Fruit fly (Drosophila melanogaster) ovary, adult (tissue): ENCODE data around the gene CG10853.
A peak's percentile ranks its signal among the peaks of the same experiment; 100 is the strongest.

Experiments used
- CG17801 ChIP-seq: fragments of 200-800 bp; optimal IDR thresholded peaks from 2 replicates; lab custom pipeline; 2019; ENCODE audit warnings: missing biosample characterization, mild to moderate bottlenecking, missing genetic modification characterization, moderate library complexity; ENCODE audit not compliant: partially characterized antibody

Gene CG10853

DNA sequence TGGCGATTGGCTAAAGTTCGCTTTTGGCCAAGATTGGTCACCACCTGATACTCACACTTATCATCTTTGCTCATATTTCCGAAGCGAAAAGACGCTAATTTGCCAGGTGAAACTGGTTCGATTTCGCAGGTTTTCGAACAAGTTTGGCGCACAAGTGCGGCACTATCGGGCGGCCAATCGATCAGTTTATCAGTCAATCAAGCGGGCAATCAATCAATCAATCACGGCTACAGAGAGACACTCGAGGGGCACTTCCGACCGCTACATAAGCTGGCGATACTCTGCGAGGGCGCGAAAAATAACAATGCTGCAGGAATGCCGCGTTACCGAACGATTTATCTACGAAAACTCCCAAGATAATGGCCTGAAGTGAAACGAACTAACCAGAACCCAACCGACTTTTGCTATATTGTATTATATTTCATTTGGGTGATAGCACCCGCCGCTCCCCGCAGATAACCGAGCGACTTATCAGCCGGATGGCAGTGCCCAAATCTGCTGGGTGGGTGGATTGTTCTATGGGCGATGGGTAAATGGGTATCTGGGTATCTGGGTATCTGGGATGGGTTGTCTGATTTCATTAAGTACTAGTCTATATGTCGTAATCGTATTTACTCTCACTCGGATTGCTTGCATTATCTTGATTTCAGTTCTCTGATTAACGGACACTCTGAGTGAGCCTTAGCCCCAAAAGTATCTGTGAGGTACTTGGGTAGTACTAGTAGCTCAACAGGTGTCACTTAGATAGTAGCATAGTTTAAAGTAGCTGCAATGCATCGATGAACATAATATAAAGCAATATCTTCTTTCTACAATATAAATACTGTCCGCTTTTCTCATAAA lies 18.5 kb upstream of the CG10853 start:
- TF ChIP-seq CG17801 (GFP tag; lab: Kevin White, UChicago), result no peak

DNA sequence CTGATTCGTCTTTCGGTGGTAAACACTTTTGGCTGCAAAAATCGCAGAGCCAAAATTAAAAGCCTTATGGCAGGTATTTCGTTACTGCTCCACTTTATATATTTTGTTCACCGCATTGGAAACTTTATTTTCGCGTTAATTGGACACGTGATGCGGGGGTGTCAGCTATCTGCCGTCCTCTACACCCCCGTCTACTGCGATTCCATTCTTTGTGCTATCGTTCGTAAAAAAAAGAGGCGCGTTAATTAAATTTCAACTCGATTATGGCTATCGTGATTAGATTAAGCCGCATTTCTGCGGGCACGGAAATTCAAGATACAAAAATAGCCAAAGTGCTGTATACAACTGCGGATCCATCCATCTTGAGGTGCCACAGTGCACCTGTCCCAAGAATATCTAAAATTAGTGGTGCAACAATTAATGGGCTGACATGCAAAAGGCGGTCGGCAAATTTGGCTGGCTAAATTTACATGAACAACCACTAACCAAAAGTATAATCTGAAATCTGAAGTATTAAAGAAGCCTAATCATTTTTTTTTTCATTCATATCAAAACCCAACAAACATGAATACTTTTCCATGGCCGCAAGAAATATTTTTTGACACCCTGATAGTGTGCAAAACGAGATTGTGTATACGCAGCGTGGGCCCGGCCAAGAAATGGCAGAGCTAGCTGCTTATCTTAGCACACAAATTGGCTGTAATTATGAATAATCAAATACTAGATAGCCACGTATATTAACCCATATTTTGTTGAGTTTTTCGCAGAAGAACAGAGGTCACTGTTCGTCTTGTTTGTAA lies 17.5 kb upstream of the CG10853 start:
- no peak for TF ChIP-seq CG17801 (GFP tag; lab: Kevin White, UChicago)

DNA sequence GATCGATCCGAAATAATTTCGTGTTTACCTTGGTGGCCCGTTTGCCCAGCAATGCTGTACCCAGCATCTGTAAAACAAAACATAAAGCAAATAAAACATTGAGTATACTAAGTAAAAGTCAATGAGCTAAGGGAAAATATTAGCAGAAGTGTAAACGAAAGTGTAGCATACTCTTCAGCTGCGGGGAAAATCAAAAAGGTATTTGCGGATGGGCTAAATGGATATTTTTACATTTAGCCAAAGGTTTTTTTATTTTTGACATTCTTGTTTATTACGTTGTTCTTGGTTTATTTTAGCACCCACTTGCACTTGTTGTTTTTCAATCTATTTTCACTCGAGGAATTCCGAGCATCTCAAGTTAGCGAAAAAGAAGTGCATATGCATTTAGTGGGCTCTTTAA lies 16.8 kb upstream of the CG10853 start:
- TF ChIP-seq CG17801 (GFP tag; lab: Kevin White, UChicago), result no peak

DNA sequence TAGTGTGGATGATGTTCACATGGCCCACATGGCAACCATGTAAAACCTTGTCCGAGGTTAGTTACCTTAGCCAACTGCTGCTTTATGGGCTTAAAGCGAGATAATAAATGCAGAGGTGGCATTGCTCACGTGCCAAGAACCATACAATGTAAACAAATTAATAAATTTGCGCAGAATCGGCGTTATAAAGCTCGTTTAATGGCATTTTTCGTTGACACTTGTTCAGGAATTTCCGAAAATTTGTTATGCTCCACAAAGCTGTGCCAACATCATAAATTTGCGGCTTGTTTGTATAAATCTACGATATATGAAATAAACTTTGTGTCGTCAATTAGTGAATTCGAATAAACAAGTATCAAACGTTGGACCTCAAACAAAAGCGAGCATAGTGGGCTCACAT lies 15.9 kb upstream of the CG10853 start:
- no peak for TF ChIP-seq CG17801 (GFP tag; lab: Kevin White, UChicago)

DNA sequence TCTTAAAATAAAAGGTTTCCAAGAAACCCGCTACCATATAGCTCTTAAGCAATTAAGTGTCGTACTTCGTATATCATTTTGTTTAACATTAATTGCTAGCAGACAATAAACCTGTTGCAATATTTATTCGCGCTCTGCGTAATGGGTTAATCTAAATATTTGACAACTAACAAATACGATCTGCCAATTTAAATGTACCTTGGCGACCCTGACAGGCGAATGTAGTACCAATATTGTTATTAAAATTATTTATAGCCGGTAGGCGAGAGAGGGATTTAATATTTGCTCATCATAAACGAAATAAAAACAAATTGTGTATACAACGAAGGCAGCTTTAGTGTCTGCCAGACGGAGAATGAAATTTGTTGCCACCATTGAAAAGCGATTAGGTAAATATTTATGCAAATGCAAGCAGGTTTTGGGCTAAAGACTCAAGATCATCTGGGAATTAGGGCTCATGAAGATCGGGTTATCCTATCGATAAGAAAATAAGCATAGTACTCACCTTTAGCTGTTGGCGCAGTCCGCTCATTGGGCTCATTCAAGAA lies 14.9 kb upstream of the CG10853 start:
- TF ChIP-seq CG17801 (GFP tag; lab: Kevin White, UChicago), result no peak

DNA sequence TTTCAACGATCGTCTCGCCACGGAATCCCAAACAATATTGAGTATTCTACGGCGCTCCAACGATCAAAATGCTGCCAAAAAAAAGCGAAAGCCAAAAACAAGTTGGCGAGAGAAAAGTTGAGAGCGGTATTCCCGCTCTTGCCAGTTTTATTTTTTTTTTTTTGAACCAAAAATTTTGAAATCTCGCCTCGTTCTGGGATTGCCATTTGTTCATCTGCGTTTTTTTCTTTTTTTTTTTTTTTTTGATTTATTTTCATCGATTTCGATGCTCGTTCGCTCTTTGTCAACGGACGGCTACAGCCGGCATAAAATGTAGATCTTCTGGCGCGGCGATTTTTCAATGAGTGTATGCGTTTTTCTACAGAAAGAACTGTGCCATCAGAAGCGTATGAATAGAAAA lies 14.1 kb upstream of the CG10853 start:
- no peak for TF ChIP-seq CG17801 (GFP tag; lab: Kevin White, UChicago)

DNA sequence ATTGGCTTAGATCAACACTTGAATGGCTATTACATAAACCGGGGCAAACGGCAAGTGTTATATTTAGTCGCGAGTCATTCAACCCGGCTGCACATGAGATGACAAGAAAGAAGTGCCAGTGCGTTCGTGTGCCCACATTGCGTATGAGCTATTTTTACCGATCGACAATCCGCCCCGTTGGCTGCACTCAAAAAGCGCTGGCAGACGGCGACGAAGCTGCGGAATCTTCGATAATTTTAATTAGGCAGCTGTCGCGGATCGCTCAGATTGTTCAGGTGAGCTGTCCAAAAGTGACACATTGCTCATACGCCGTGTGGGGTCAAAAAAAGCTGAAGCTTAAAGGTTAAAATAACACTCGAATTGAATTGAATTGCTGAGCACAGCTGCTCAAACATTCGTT lies 13.6 kb upstream of the CG10853 start:
- no peak for TF ChIP-seq CG17801 (GFP tag; lab: Kevin White, UChicago)

DNA sequence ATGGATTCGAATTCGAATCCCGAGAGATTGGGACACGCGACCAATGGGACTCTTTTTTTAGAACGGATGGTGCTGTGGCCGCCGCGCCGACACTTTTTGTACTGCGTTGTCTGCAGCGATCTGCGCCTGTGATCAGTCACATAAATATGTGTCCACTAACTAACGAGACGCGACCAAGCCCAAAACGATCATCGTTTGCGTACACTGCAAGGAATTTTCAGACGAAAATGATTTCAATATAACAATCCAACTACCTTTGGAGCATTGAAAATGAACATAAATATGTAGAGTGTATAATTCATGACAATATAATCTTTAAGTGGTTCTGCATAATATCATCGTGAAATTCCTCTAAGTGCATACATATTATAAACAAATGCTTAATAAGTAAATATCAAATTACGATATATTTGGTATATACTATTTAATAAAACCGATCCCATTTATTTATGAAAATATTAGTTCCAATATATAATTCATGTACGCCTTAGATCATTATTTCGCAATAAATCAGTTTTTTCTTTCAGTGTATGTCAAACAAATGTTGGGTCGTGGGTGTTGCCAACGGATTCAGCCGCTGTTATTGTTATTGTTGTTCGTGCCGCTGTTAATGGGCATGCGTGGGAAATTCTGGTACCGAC lies 12.0 kb upstream of the CG10853 start, which contains the start of gene Eip63F-1:
Gene Eip63F-1, minus strand, starts transcription at position 51 of the 641 bp plus-strand sequence.
- TF ChIP-seq CG17801 (GFP tag; lab: Kevin White, UChicago), result no peak

DNA sequence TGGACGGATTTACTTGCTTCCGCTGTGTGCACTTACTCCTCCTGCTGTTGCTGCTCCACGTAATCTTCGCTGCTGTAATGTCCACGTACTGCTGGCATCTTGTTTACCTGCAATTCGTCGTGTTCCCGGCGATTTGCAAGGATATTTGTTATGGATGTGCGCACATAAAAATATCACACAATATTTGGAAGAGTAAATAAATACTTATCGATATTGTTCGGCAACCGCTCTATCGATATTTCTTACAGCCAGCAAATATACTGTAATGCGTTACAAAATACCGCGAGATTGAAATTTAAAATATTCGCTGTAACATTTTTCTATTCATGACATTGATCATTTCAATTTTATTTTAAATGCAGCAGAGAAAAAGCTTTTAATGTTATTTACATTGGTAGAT lies 9.9 kb upstream of the CG10853 start, which contains the start of gene CG10866:
Gene CG10866, minus strand, starts transcription at position 187 of the 400 bp plus-strand sequence.
- peak; percentile 7 for TF ChIP-seq CG17801 (GFP tag; lab: Kevin White, UChicago)

DNA sequence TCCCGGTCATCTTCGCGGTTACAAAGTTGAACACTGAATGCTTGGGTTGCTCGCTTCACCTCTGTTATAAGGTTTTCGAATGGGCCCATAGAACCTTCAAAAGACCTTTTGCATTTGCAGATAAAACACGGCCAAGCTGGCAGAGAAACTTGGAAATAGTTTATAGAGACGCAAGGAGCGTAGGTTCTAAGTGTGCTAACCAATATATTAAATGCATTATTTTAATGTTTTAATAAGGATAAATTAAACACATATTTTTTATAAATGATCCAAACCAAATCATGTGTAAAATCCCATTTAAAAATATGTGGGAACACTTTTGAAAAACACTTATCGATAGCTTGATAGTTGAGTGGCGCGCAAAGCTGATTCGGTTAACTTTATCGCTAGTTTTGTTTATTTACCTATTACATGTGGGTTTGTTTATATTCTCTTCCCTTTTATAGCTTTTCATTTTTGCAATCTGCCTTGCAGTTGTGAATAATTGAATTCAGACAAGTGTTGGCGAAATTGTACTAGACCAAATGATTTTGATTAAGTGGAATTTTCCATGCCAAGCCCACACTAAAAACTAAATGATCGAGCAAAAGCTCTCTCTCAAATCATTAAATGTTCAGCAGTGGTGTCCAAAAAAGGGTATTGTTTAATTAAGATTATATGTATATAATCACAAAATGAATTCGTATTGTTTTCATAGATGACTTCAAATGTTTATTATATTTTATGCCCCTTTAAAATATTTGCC lies 7.4 kb upstream of the CG10853 start, which contains the start of gene CG12766:
Gene CG12766, minus strand, starts transcription at position 51 of the 745 bp plus-strand sequence.
- peak; percentile 46 for TF ChIP-seq CG17801 (GFP tag; lab: Kevin White, UChicago)

DNA sequence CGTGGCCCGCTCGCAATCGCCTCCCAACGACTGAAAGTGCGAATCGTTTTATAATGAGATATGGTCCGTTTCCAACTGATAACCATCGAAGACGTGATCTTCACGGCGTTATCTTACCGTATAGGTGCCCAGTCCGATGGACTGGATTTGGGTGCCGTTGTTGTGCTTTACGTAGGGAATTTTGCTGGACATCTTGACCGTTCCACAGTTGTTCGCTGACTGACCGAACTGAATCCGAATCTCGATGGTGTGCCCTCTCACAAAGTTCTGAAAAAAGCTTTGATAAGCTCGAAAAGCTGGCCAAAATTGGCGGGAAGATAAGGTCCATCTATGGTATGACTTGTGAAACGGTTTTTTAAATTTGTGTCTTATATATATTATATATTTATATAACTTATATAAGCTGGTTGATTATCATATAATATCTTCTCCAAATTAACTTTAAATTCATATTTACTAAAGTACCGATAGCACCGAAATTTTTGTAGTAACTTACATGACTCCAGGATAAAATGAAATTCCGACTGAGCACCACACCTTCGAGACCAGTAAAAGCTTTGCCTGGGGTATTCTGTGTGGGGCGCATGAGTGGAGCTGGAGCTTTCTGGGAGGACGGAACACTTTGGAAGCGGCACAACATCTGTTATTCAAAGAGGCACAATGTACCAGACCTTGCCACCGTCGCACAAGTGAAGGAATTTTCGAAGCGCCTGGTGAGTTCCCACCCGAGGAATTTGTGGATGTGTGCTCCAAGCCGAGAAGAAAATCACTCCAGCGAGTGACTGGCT lies 5.3 kb upstream of the CG10853 start, which contains the start of the genes CG10863 and CG14982:
Gene CG10863, minus strand, starts transcription at position 225 of the 788 bp plus-strand sequence.
Gene CG14982, plus strand, starts transcription at position 470 of the 788 bp plus-strand sequence.
- TF ChIP-seq CG17801 (GFP tag; lab: Kevin White, UChicago), result peak; percentile 56

DNA sequence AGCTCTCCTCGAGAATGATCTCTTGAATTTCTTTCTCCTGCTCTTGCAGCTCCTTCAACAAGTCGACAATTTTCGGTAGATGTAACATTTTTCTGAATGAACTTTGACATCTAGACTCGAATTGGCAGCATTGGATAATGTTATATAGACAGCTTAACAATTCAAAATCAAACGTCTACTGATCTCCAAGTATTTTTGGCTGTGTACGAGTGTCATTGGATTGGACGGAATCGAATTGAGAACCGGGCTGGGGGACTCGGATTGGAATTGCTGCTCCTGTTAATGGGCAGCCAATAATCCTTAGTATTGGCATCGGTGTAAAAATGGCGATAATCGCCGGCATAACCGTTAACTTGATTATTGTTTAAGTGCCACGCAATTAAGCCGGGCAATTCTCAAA lies 1.5 kb downstream of the CG10853 start, which contains the start of gene CG14983:
Gene CG14983, minus strand, starts transcription at position 101 of the 400 bp plus-strand sequence.
- no peak for TF ChIP-seq CG17801 (GFP tag; lab: Kevin White, UChicago)

DNA sequence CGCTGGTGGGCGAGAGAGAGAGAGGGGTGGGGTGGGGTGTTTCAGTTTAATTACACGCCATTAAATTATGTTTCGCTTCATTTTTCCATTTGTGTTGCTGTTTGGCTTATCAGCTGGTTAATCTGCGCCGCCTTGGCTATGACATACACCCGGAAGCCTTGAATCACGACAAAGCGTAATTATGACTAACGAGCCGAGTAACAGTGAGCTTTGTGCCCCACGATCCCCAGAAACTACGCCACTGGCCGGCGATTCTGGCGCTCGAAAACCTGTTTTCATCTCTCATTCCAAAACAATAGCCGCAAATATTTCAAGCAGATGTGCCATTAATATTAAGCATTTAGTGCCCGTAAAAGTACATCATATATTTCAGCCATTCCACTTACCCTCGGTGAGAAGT lies 4.2 kb downstream of the CG10853 start:
- no peak for TF ChIP-seq CG17801 (GFP tag; lab: Kevin White, UChicago)
